Worm (Caenorhabditis elegans) whole organism, mixed stage, embryonic: ENCODE results near the gene gst-38.

ENCODE experiments used
- M03D4.4 ChIP-seq: sonication (generic microtip); optimal IDR thresholded peaks from 2 replicates; lab custom pipeline; 2017; ENCODE audit warnings: mild to moderate bottlenecking, missing genetic modification characterization, missing compliant biosample characterization
- bed-3 ChIP-seq: fragments of 200-800 bp; sonication (Bioruptor generic); optimal IDR thresholded peaks from 3 replicates; lab custom pipeline; 2018; ENCODE audit warnings: mild to moderate bottlenecking, missing genetic modification characterization, moderate library complexity, missing compliant biosample characterization
- blmp-1 ChIP-seq: fragments of 150-350 bp; optimal IDR thresholded peaks from 2 replicates; lab custom pipeline; 2014; ENCODE audit warnings: missing biosample characterization, missing genetic modification characterization
- ceh-39 ChIP-seq: fragments of 150-350 bp; optimal IDR thresholded peaks from 2 replicates; lab custom pipeline; 2014; ENCODE audit warnings: missing biosample characterization, missing genetic modification characterization
- ceh-43 ChIP-seq: fragments of 200-800 bp; sonication (Bioruptor generic); optimal IDR thresholded peaks from 2 replicates; lab custom pipeline; 2018; ENCODE audit warnings: mild to moderate bottlenecking, missing genetic modification characterization, moderate library complexity, missing compliant biosample characterization
- ceh-83 ChIP-seq: fragments of 200-800 bp; sonication (Bioruptor generic); optimal IDR thresholded peaks from 2 replicates; lab custom pipeline; 2018; ENCODE audit warnings: mild to moderate bottlenecking, missing genetic modification characterization, missing compliant biosample characterization
- ces-1 ChIP-seq: fragments of 150-350 bp; optimal IDR thresholded peaks from 2 replicates; lab custom pipeline; 2014; ENCODE audit warnings: missing biosample characterization, missing genetic modification reagents, missing genetic modification characterization
- cnd-1 ChIP-seq: fragments of 200-800 bp; sonication (Bioruptor generic); optimal IDR thresholded peaks from 2 replicates; lab custom pipeline; 2018; ENCODE audit warnings: mild to moderate bottlenecking, missing genetic modification characterization, missing compliant biosample characterization
- drap-1 ChIP-seq: fragments of 200-800 bp; sonication (Bioruptor generic); optimal IDR thresholded peaks from 3 replicates; lab custom pipeline; 2018; ENCODE audit warnings: mild to moderate bottlenecking, missing genetic modification characterization, missing compliant biosample characterization
- elt-1 ChIP-seq: sonication (generic microtip); optimal IDR thresholded peaks from 2 replicates; lab custom pipeline; 2017; ENCODE audit warnings: missing genetic modification characterization, mild to moderate bottlenecking, missing compliant biosample characterization, antibody characterized with exemption, moderate library complexity, borderline replicate concordance; ENCODE audit not compliant: insufficient read depth
- elt-3 ChIP-seq: fragments of 150-350 bp; optimal IDR thresholded peaks from 2 replicates; lab custom pipeline; 2014; ENCODE audit warnings: missing biosample characterization, missing genetic modification characterization
- flh-1 ChIP-seq: fragments of 200-800 bp; sonication (Bioruptor generic); optimal IDR thresholded peaks from 2 replicates; lab custom pipeline; 2018; ENCODE audit warnings: mild to moderate bottlenecking, missing genetic modification characterization, moderate library complexity, missing compliant biosample characterization
- ham-2 ChIP-seq: fragments of 200-800 bp; sonication (Bioruptor generic); optimal IDR thresholded peaks from 2 replicates; lab custom pipeline; 2018; ENCODE audit warnings: mild to moderate bottlenecking, missing genetic modification characterization, missing compliant biosample characterization
- hlh-1 ChIP-seq: fragments of 150-350 bp; optimal IDR thresholded peaks from 2 replicates; lab custom pipeline; 2014; ENCODE audit warnings: missing biosample characterization, missing genetic modification reagents, missing genetic modification characterization
- lin-13 ChIP-seq: fragments of 150-350 bp; optimal IDR thresholded peaks from 2 replicates; lab custom pipeline; 2014; ENCODE audit warnings: missing biosample characterization, missing genetic modification characterization
- lin-32 ChIP-seq: fragments of 200-800 bp; sonication (Bioruptor generic); optimal IDR thresholded peaks from 2 replicates; lab custom pipeline; 2018; ENCODE audit warnings: mild to moderate bottlenecking, missing genetic modification characterization, missing compliant biosample characterization
- lsy-2 ChIP-seq: fragments of 150-350 bp; optimal IDR thresholded peaks from 2 replicates; lab custom pipeline; 2014; ENCODE audit warnings: missing biosample characterization, missing genetic modification characterization
- mls-2 ChIP-seq: sonication (generic microtip); optimal IDR thresholded peaks from 2 replicates; lab custom pipeline; 2016; ENCODE audit warnings: mild to moderate bottlenecking, missing genetic modification characterization, moderate library complexity, missing compliant biosample characterization
- nhr-12 ChIP-seq: fragments of 150-350 bp; optimal IDR thresholded peaks from 2 replicates; lab custom pipeline; 2014; ENCODE audit warnings: missing biosample characterization, missing genetic modification characterization
- nhr-2 ChIP-seq: fragments of 150-350 bp; optimal IDR thresholded peaks from 2 replicates; lab custom pipeline; 2014; ENCODE audit warnings: missing biosample characterization, missing genetic modification characterization
- nhr-237 ChIP-seq: fragments of 150-350 bp; optimal IDR thresholded peaks from 2 replicates; lab custom pipeline; 2014; ENCODE audit warnings: missing biosample characterization, missing genetic modification characterization
- nhr-28 ChIP-seq: fragments of 150-350 bp; optimal IDR thresholded peaks from 2 replicates; lab custom pipeline; 2014; ENCODE audit warnings: missing biosample characterization, missing genetic modification characterization
- nhr-76 ChIP-seq: sonication (generic microtip); optimal IDR thresholded peaks from 2 replicates; lab custom pipeline; 2017; ENCODE audit warnings: missing biosample characterization, missing genetic modification characterization
- pha-4 ChIP-seq: fragments of 150-350 bp; optimal IDR thresholded peaks from 2 replicates; lab custom pipeline; 2018; ENCODE audit warnings: missing biosample characterization, missing genetic modification reagents, missing genetic modification characterization
- sem-2 ChIP-seq: fragments of 200-800 bp; sonication (Bioruptor generic); optimal IDR thresholded peaks from 2 replicates; lab custom pipeline; 2018; ENCODE audit warnings: mild to moderate bottlenecking, missing genetic modification characterization, missing compliant biosample characterization
- snpc-4 ChIP-seq: fragments of 150-350 bp; optimal IDR thresholded peaks from 2 replicates; lab custom pipeline; 2014; ENCODE audit warnings: missing biosample characterization, missing genetic modification characterization
- sptf-1 ChIP-seq: sonication (generic microtip); optimal IDR thresholded peaks from 2 replicates; lab custom pipeline; 2017; ENCODE audit warnings: mild to moderate bottlenecking, missing genetic modification characterization, moderate library complexity, missing compliant biosample characterization
- tbx-8 ChIP-seq: fragments of 200-800 bp; sonication (Bioruptor generic); optimal IDR thresholded peaks from 2 replicates; lab custom pipeline; 2018; ENCODE audit warnings: mild to moderate bottlenecking, missing genetic modification characterization, moderate library complexity, missing compliant biosample characterization
- unc-120 ChIP-seq: sonication (generic microtip); optimal IDR thresholded peaks from 2 replicates; lab custom pipeline; 2017; ENCODE audit warnings: missing genetic modification characterization, missing compliant biosample characterization; ENCODE audit not compliant: poor library complexity, severe bottlenecking
- unc-39 ChIP-seq: fragments of 150-350 bp; optimal IDR thresholded peaks from 2 replicates; lab custom pipeline; 2014; ENCODE audit warnings: missing biosample characterization, missing genetic modification characterization
- unc-62 ChIP-seq: fragments of 150-350 bp; optimal IDR thresholded peaks from 2 replicates; lab custom pipeline; 2014; ENCODE audit warnings: missing biosample characterization, missing genetic modification reagents, missing genetic modification characterization
- zip-8 ChIP-seq: fragments of 150-350 bp; optimal IDR thresholded peaks from 2 replicates; lab custom pipeline; 2014; ENCODE audit warnings: missing biosample characterization, missing genetic modification characterization
- ztf-11 ChIP-seq: fragments of 150-350 bp; optimal IDR thresholded peaks from 2 replicates; lab custom pipeline; 2014; ENCODE audit warnings: missing biosample characterization, missing genetic modification characterization

gst-38 gene

DNA sequence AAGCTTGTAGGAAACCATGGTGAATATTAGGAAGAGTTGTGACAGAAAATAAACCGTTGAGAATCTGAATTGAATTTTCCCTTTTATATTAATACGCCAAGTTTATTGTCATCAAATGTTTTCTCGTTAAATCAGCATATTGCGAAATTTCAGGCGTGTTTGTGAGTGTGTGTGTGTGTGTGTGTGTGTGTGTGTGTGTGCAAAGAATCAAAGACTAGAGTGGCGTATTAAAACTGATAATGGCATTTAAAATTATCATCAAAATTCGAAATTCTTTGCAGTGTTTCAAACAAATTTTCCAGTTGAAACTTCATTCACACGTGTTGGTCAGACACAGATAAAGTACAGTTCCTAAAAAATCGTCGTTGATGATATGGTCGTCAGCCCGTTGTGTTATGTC, at the start of gene gst-38:
TSS of gene gst-38 (minus strand) at position 152 of the 400 bp plus-strand sequence.
- TF ChIP-seq lsy-2 (tag; lab: Kevin White, UChicago) (no peak), flh-1 (no peak), ham-2 (no peak), unc-120 (tag; lab: Kevin White, UChicago) (no peak), blmp-1 (no peak), nhr-12 (tag; lab: Kevin White, UChicago) (no peak), pha-4 (tag; lab: Kevin White, UChicago) (no peak), nhr-237 (tag; lab: Kevin White, UChicago) (no peak), unc-62 (GFP tag; lab: Kevin White, UChicago) (no peak), ceh-43 (no peak), elt-1 (tag; lab: Kevin White, UChicago) (no peak), ces-1 (GFP tag; lab: Kevin White, UChicago) (no peak), sem-2 (GFP tag; lab: Kevin White, UChicago) (no peak), sptf-1 (no peak), hlh-1 (tag; lab: Kevin White, UChicago) (no peak), zip-8 (tag; lab: Kevin White, UChicago) (no peak), nhr-76 (tag; lab: Kevin White, UChicago) (no peak), nhr-28 (no peak), bed-3 (no peak)

ce11 chrV:15965114-15965513, 49.2 kb upstream of the gst-38 start, which contains the start of gene sri-2:
sri-2 (minus strand) TSS chrV:15965214.
- TF ChIP-seq pha-4 (tag; lab: Kevin White, UChicago) (no peak), nhr-237 (tag; lab: Kevin White, UChicago) (no peak), bed-3 (no peak), ceh-39 (tag; lab: Kevin White, UChicago) (no peak), nhr-2 (tag; lab: Kevin White, UChicago) (no peak), sptf-1 (no peak), unc-62 (GFP tag; lab: Kevin White, UChicago) (no peak), ceh-43 (no peak), tbx-8 (no peak)
- TF ChIP-seq, all 35 proteins: peak for 0

- TF ChIP-seq nhr-28 (no peak), hlh-1 (tag; lab: Kevin White, UChicago) (no peak), ceh-39 (tag; lab: Kevin White, UChicago) (no peak), pha-4 (tag; lab: Kevin White, UChicago) (no peak), elt-3 (tag; lab: Kevin White, UChicago) (no peak), bed-3 (no peak), ztf-11 (no peak), nhr-2 (tag; lab: Kevin White, UChicago) (no peak), mls-2 (no peak), drap-1 (GFP tag; lab: Kevin White, UChicago) (no peak), tbx-8 (no peak), unc-62 (GFP tag; lab: Kevin White, UChicago) (no peak), lin-32 (GFP tag; lab: Kevin White, UChicago) (no peak)
These were observed 43.6 kb upstream of the gst-38 start for ce11 chrV:15959456-15959855.

ce11 chrV:15957098-15957497, 41.2 kb upstream of the gst-38 start, which contains the start of gene F36G9.3:
F36G9.3 (plus strand) TSS chrV:15957398.
- TF ChIP-seq unc-39: no peak
- TF ChIP-seq ham-2: no peak
- no peak for TF ChIP-seq zip-8 (tag; lab: Kevin White, UChicago)
- no peak for TF ChIP-seq cnd-1
- no peak for TF ChIP-seq ceh-43
- no peak for TF ChIP-seq flh-1
- no peak for TF ChIP-seq tbx-8
- TF ChIP-seq drap-1 (GFP tag; lab: Kevin White, UChicago): no peak

- TF ChIP-seq sptf-1 (no peak), nhr-12 (tag; lab: Kevin White, UChicago) (no peak), blmp-1 (no peak), ceh-83 (GFP tag; lab: Kevin White, UChicago) (no peak), unc-39 (no peak)
- TF ChIP-seq, all 35 proteins: peak for 0
These were observed 39.6 kb upstream of the gst-38 start, which contains the start of gene srh-186 for ce11 chrV:15955497-15955896. srh-186 (plus strand) TSS chrV:15955797.

DNA sequence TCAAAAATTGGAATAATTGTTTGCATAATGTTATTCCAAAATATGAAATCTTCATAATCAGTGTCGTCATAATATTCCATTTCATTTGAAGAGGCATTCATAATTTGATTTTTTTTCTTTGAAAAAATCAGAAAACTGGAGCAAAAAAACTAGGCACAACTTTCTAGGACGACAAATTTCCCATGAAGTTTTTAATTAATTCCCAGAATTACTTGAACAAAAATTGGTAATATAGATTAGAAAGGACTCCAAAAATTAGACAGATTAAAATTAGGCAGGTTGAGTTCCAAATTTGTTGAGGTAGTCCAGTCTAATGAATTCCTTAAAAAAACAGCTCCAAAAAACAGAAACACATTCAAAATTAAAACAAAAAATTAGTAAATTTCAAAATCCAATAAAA, 39.1 kb upstream of the gst-38 start, which contains the start of gene srw-57:
TSS of gene srw-57 (minus strand) at position 101 of the 400 bp plus-strand sequence.
- no peak for TF ChIP-seq lin-13 (tag; lab: Kevin White, UChicago)
- no peak for TF ChIP-seq M03D4.4
- no peak for TF ChIP-seq nhr-28
- no peak for TF ChIP-seq drap-1 (GFP tag; lab: Kevin White, UChicago)
- TF ChIP-seq hlh-1 (tag; lab: Kevin White, UChicago): no peak
- TF ChIP-seq snpc-4 (tag; lab: Kevin White, UChicago): no peak
- TF ChIP-seq nhr-237 (tag; lab: Kevin White, UChicago): no peak
- TF ChIP-seq pha-4 (tag; lab: Kevin White, UChicago): no peak
- no peak for TF ChIP-seq lsy-2 (tag; lab: Kevin White, UChicago)
- no peak for TF ChIP-seq ces-1 (GFP tag; lab: Kevin White, UChicago)
- TF ChIP-seq lin-32 (GFP tag; lab: Kevin White, UChicago): no peak
- TF ChIP-seq unc-39: no peak
- no peak for TF ChIP-seq unc-62 (GFP tag; lab: Kevin White, UChicago)
- TF ChIP-seq, all 35 proteins: peak for 0
